Worm (Caenorhabditis elegans): ENCODE results near the gene C07A9.13.
"Not testable (repeated sequence)": the region's sequence is repeated elsewhere in the genome, so short reads cannot be mapped to it uniquely, and the experiment has no call there.

C07A9.13 gene

ce11 chrIII:9697886-9698285 lies 16.8 kb upstream of the C07A9.13 start:
- TF ChIP-seq med-1 (GFP tag; optimal IDR thresholded peaks at IDR 0.05; ENCODE audit: insufficient read depth) (no peak), ztf-23 (GFP tag; IDR thresholded peaks at IDR 0.05) (no peak), T22C8.4 (GFP tag; IDR thresholded peaks at IDR 0.05) (no peak), ref-1 (GFP tag; conservative IDR thresholded peaks at IDR 0.05) (no peak), ztf-29 (GFP tag; IDR thresholded peaks at IDR 0.05) (no peak), cog-1 (tag; optimal IDR thresholded peaks at IDR 0.05) (no peak), flt-1 (GFP tag; IDR thresholded peaks at IDR 0.05) (no peak), klf-2 (GFP tag; conservative IDR thresholded peaks at IDR 0.05) (no peak), tab-1 (GFP tag; IDR thresholded peaks at IDR 0.05) (no peak)

- TF ChIP-seq flt-1 (GFP tag; IDR thresholded peaks at IDR 0.05) = peak; percentile 55; the same call in 1 of the 2 replicates
- TF ChIP-seq med-1 (GFP tag; optimal IDR thresholded peaks at IDR 0.05; ENCODE audit: insufficient read depth) = no peak
These were observed 16.2 kb upstream of the C07A9.13 start for ce11 chrIII:9697323-9697722.

- TF ChIP-seq ref-1 (GFP tag; conservative IDR thresholded peaks at IDR 0.05) (no peak), med-1 (GFP tag; optimal IDR thresholded peaks at IDR 0.05; ENCODE audit: insufficient read depth) (no peak), ztf-23 (GFP tag; IDR thresholded peaks at IDR 0.05) (no peak), tab-1 (GFP tag; IDR thresholded peaks at IDR 0.05) (no peak), T22C8.4 (GFP tag; IDR thresholded peaks at IDR 0.05) (no peak)
These were observed 15.3 kb upstream of the C07A9.13 start, which contains the start of gene bud-31 for ce11 chrIII:9696417-9696816. TSS of gene bud-31 (minus strand) at chrIII:9696517.

DNA sequence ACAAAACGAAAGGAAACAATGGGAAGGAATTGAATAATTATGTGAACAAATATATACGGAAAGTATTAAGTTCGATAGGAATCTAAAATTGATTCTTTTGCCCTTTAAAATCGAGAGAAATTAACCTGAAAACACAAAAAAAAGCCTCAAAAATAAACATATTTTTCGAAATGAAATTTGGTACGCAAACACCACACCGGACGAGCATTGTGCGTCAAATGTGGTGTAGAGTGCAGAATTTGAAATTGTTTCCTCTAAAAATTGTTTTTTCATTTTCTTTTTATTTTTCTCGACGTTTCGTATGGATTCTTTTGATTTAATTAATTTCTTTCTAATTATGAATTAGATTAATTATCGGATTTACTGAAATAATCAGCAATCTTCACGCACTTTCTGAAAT lies 14.3 kb upstream of the C07A9.13 start:
- TF ChIP-seq cog-1 (tag; optimal IDR thresholded peaks at IDR 0.05) (no peak), med-1 (GFP tag; optimal IDR thresholded peaks at IDR 0.05; ENCODE audit: insufficient read depth) (no peak), ztf-29 (GFP tag; IDR thresholded peaks at IDR 0.05) (no peak), flt-1 (GFP tag; IDR thresholded peaks at IDR 0.05) (no peak), tab-1 (GFP tag; IDR thresholded peaks at IDR 0.05) (no peak), T22C8.4 (GFP tag; IDR thresholded peaks at IDR 0.05) (no peak), ref-1 (GFP tag; conservative IDR thresholded peaks at IDR 0.05) (no peak)

- TF ChIP-seq tab-1 (GFP tag; IDR thresholded peaks at IDR 0.05) = no peak
- no peak for TF ChIP-seq ztf-29 (GFP tag; IDR thresholded peaks at IDR 0.05)
- no peak for TF ChIP-seq klf-2 (GFP tag; conservative IDR thresholded peaks at IDR 0.05)
- TF ChIP-seq T22C8.4 (GFP tag; IDR thresholded peaks at IDR 0.05) = no peak
- TF ChIP-seq cog-1 (tag; optimal IDR thresholded peaks at IDR 0.05) = no peak
- no peak for TF ChIP-seq flt-1 (GFP tag; IDR thresholded peaks at IDR 0.05)
- no peak for TF ChIP-seq med-1 (GFP tag; optimal IDR thresholded peaks at IDR 0.05; ENCODE audit: insufficient read depth)
- TF ChIP-seq ref-1 (GFP tag; conservative IDR thresholded peaks at IDR 0.05) = no peak
- TF ChIP-seq ztf-23 (GFP tag; IDR thresholded peaks at IDR 0.05) = no peak
These were observed 13.4 kb upstream of the C07A9.13 start, which contains the start of gene set-3 for ce11 chrIII:9694474-9694873. TSS of gene set-3 (minus strand) at chrIII:9694574.

DNA sequence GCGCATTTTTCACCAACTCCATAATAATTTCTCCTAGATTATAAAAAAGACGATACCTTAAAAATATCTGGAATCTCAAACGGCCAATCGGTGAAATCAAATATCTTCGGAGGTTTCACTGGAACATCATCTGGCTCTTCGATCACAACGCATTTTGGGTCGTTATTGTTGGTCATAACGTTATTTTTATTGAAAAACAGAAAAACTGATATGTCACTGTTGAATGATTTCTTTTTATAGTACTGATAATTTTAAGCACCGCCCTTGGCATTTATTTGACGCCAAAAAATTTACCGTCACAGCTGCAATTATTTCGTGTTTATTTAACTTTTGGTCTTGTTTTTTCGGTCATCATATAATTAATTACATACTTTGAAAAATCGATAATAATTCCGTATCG lies 8.9 kb upstream of the C07A9.13 start, which contains the start of gene best-5:
TSS of gene best-5 (minus strand) at position 210 of the 400 bp plus-strand sequence.
- TF ChIP-seq T22C8.4 (GFP tag; IDR thresholded peaks at IDR 0.05) = no peak

DNA sequence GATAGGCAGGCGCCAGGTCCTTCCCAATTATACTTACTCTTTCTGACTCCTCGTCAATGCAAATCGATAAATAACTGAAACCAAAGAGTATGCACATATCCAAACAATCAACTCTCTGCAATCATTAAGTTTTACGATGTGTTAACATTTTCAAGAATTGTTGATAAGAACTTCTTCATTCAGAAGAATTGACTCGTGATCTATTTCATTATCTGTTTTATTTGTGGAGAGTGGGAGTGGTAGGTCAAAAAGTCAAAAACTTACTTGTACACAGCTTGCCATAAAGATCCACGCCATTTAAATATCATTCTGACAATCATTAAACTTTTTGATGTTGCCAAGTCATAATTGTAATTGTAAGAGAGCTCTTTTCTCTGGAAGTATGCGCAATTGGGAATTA lies 8.3 kb upstream of the C07A9.13 start:
- TF ChIP-seq ztf-23 (GFP tag; IDR thresholded peaks at IDR 0.05) (no peak), tab-1 (GFP tag; IDR thresholded peaks at IDR 0.05) (no peak), klf-2 (GFP tag; conservative IDR thresholded peaks at IDR 0.05) (no peak), T22C8.4 (GFP tag; IDR thresholded peaks at IDR 0.05) (no peak), flt-1 (GFP tag; IDR thresholded peaks at IDR 0.05) (no peak), med-1 (GFP tag; optimal IDR thresholded peaks at IDR 0.05; ENCODE audit: insufficient read depth) (no peak), ztf-29 (GFP tag; IDR thresholded peaks at IDR 0.05) (no peak), ref-1 (GFP tag; conservative IDR thresholded peaks at IDR 0.05) (no peak), cog-1 (tag; optimal IDR thresholded peaks at IDR 0.05) (no peak)

DNA sequence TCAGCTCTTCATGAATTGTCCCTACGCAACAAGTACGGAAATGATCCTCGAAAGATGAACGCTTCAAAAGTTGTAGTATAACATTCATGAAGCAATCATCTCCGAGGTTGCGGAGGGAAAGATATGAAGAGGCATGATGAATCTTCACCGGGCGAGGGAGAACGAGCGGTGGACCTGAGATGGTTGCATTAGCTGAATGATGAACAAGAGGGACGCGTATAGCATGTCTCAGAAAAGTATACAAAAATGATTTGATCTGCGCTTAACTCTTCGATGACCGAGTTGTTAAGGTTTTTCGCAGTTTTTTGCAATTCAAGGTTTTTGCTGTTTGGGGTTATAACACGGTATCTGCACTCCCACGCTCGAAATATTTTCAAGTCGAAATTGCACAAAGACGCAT lies 4.9 kb upstream of the C07A9.13 start, which contains the start of gene C07A9.10:
TSS of gene C07A9.10 (minus strand) at position 101 of the 400 bp plus-strand sequence.
- TF ChIP-seq med-1 (GFP tag; optimal IDR thresholded peaks at IDR 0.05; ENCODE audit: insufficient read depth) = no peak
- TF ChIP-seq tab-1 (GFP tag; IDR thresholded peaks at IDR 0.05) = no peak
- TF ChIP-seq klf-2 (GFP tag; conservative IDR thresholded peaks at IDR 0.05) = no peak
- no peak for TF ChIP-seq cog-1 (tag; optimal IDR thresholded peaks at IDR 0.05)
- no peak for TF ChIP-seq ztf-23 (GFP tag; IDR thresholded peaks at IDR 0.05)
- no peak for TF ChIP-seq ref-1 (GFP tag; conservative IDR thresholded peaks at IDR 0.05)
- no peak for TF ChIP-seq T22C8.4 (GFP tag; IDR thresholded peaks at IDR 0.05)
- TF ChIP-seq ztf-29 (GFP tag; IDR thresholded peaks at IDR 0.05) = no peak
- no peak for TF ChIP-seq flt-1 (GFP tag; IDR thresholded peaks at IDR 0.05)

DNA sequence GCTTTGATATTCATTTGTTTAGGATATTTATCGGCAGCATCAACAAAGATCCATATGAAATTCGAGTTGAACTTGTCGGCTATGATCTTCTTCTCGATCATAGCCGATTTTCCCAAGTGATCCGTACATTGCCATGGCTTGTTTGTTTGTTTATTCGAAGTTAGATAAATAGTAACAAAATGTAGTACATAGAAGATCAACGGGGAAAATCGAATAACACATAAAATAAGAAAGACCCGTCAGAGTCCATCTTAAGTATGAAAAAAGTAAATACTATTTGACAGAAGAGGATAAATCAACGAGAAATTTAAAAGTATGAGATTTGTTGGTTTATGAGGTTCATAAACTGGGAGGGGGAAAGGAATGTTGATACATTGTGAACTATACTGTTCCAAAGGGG lies 1.6 kb upstream of the C07A9.13 start, which contains the start of gene C07A9.5:
TSS of gene C07A9.5 (minus strand) at position 101 of the 400 bp plus-strand sequence.
- TF ChIP-seq med-1 (GFP tag; optimal IDR thresholded peaks at IDR 0.05; ENCODE audit: insufficient read depth); ztf-23 (GFP tag; IDR thresholded peaks at IDR 0.05); flt-1 (GFP tag; IDR thresholded peaks at IDR 0.05): not testable (repeated sequence)

ce11 chrIII:9678819-9679218 lies 2.3 kb downstream of the C07A9.13 start, which contains the start of gene ugt-60:
TSS of gene ugt-60 (minus strand) at chrIII:9679051.
- TF ChIP-seq med-1 (GFP tag; optimal IDR thresholded peaks at IDR 0.05; ENCODE audit: insufficient read depth) (no peak), cog-1 (tag; optimal IDR thresholded peaks at IDR 0.05) (no peak), tab-1 (GFP tag; IDR thresholded peaks at IDR 0.05) (no peak), T22C8.4 (GFP tag; IDR thresholded peaks at IDR 0.05) (no peak), ztf-29 (GFP tag; IDR thresholded peaks at IDR 0.05) (no peak), klf-2 (GFP tag; conservative IDR thresholded peaks at IDR 0.05) (no peak), ztf-23 (GFP tag; IDR thresholded peaks at IDR 0.05) (no peak), flt-1 (GFP tag; IDR thresholded peaks at IDR 0.05) (no peak), ref-1 (GFP tag; conservative IDR thresholded peaks at IDR 0.05) (no peak)
